Worm (Caenorhabditis elegans): ENCODE measurements around the gene C33D3.4.

Gene C33D3.4

DNA sequence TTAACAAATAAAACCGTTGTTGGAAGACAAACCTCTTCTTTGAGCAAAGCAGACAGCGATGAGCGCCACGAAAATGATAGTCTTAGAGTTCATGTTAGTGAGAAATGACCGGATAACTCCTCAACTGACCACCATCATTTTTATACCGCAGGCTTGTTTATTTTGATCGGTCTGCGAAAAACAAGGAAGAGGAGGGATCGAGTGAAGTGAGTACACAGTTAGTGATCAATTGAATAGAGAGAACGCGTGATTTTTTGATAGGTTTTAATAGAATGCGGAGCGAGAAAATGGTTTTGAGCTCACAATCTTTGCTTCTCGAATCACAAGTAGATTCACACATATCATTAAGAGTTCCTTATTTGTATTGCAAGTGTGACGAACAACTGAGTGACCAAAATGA, 32.5 kb downstream of the C33D3.4 start, which contains the start of gene F14F3.4:
Gene F14F3.4, minus strand, starts transcription at position 101 of the 400 bp plus-strand sequence.
- no peak for TF ChIP-seq F13H6.1 (tag; optimal IDR thresholded peaks at IDR 0.05)
- no peak for TF ChIP-seq ceh-16 (tag; optimal IDR thresholded peaks at IDR 0.05)
- no peak for TF ChIP-seq nhr-21 (tag; optimal IDR thresholded peaks at IDR 0.05)
- TF ChIP-seq aly-2 (tag; optimal IDR thresholded peaks at IDR 0.05), result no peak
- no peak for TF ChIP-seq elt-1 (tag; optimal IDR thresholded peaks at IDR 0.05)
- no peak for TF ChIP-seq ztf-4 (tag; optimal IDR thresholded peaks at IDR 0.05)
- TF ChIP-seq C34F6.9 (tag; optimal IDR thresholded peaks at IDR 0.05), result no peak
- TF ChIP-seq skn-1 (tag; optimal IDR thresholded peaks at IDR 0.05), result no peak
- no peak for TF ChIP-seq nhr-10 (tag; optimal IDR thresholded peaks at IDR 0.05)
- no peak for TF ChIP-seq sma-3 (GFP tag; optimal IDR thresholded peaks at IDR 0.05)
- TF ChIP-seq ama-1 (optimal IDR thresholded peaks at IDR 0.05), result no peak
- no peak for TF ChIP-seq nhr-25 (tag; optimal IDR thresholded peaks at IDR 0.05)
- TF ChIP-seq alr-1 (tag; optimal IDR thresholded peaks at IDR 0.05), result no peak
- no peak for TF ChIP-seq lin-11 (tag; optimal IDR thresholded peaks at IDR 0.05)
- TF ChIP-seq dmd-4 (tag; optimal IDR thresholded peaks at IDR 0.05), result no peak
- no peak for TF ChIP-seq mdl-1 (tag; optimal IDR thresholded peaks at IDR 0.05)
- TF ChIP-seq unc-62 (GFP tag; optimal IDR thresholded peaks at IDR 0.05), result no peak
- TF ChIP-seq Y55F3AM.14 (GFP tag; optimal IDR thresholded peaks at IDR 0.05), result no peak

DNA sequence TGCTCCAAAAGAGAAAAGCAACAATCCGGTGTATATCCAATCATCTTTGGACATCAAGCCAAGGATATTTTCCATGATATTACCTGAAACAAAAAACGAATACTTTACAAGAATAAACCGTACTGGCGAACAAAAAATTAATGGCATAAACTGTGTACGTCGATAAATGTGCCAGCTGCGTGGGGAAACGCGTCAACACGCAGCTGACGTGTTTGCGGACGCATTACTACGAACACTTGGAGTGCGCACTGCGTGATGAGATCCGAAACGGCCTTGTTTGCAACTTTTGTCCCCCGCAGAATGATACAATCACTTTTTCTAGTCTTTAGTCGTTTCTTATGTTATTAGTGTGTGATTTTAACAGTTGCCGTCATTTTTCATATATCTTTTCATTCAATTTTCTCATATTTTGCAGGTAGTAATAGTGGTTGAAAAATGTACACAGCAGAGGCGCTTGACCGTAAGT, 35.7 kb downstream of the C33D3.4 start, which contains the start of the genes mboa-7 and git-1:
Gene mboa-7, minus strand, starts transcription at position 83 of the 466 bp plus-strand sequence.
Gene git-1, plus strand, starts transcription at position 416 of the 466 bp plus-strand sequence.
- TF ChIP-seq sem-4 (tag; optimal IDR thresholded peaks at IDR 0.05) (peak; percentile 43), elt-3 (tag; optimal IDR thresholded peaks at IDR 0.05) (no peak), egl-27 (tag; optimal IDR thresholded peaks at IDR 0.05) (peak; percentile 6), alr-1 (tag; optimal IDR thresholded peaks at IDR 0.05) (no peak), R02D3.7 (tag; optimal IDR thresholded peaks at IDR 0.05) (no peak), lin-13 (GFP tag; optimal IDR thresholded peaks at IDR 0.05) (peak; percentile 47), aly-2 (tag; optimal IDR thresholded peaks at IDR 0.05) (no peak), ceh-16 (tag; optimal IDR thresholded peaks at IDR 0.05) (peak; percentile 29), nhr-23 (tag; optimal IDR thresholded peaks at IDR 0.05) (no peak), nhr-10 (tag; optimal IDR thresholded peaks at IDR 0.05) (no peak), unc-62 (GFP tag; optimal IDR thresholded peaks at IDR 0.05) (no peak), ztf-11 (tag; optimal IDR thresholded peaks at IDR 0.05) (no peak), nhr-6 (tag; optimal IDR thresholded peaks at IDR 0.05) (no peak), unc-55 (GFP tag; optimal IDR thresholded peaks at IDR 0.05) (peak; percentile 68), unc-39 (tag; optimal IDR thresholded peaks at IDR 0.05) (no peak), F13H6.1 (tag; optimal IDR thresholded peaks at IDR 0.05) (peak; percentile 56), blmp-1 (tag; optimal IDR thresholded peaks at IDR 0.05; ENCODE audit: insufficient read depth) (no peak), sma-9 (GFP tag; optimal IDR thresholded peaks at IDR 0.05) (peak; percentile 77), sma-9 (tag; optimal IDR thresholded peaks at IDR 0.05) (no peak), nhr-12 (tag; optimal IDR thresholded peaks at IDR 0.05) (no peak), lsy-2 (tag; optimal IDR thresholded peaks at IDR 0.05) (peak in 1 of 2 experiments; percentile 66), ceh-82 (tag; optimal IDR thresholded peaks at IDR 0.05) (no peak), nhr-129 (tag; optimal IDR thresholded peaks at IDR 0.05) (peak; percentile 68), nhr-77 (tag; optimal IDR thresholded peaks at IDR 0.05) (no peak), C34F6.9 (tag; optimal IDR thresholded peaks at IDR 0.05) (peak; percentile 42), crh-2 (tag; optimal IDR thresholded peaks at IDR 0.05) (peak; percentile 59), snpc-4 (tag; optimal IDR thresholded peaks at IDR 0.05) (no peak), mbf-1 (tag; optimal IDR thresholded peaks at IDR 0.05) (no peak), ztf-4 (tag; optimal IDR thresholded peaks at IDR 0.05) (no peak), dmd-4 (tag; optimal IDR thresholded peaks at IDR 0.05) (no peak), ztf-1 (GFP tag; conservative IDR thresholded peaks at IDR 0.05) (no peak), nhr-25 (tag; optimal IDR thresholded peaks at IDR 0.05) (no peak), mab-5 (tag; optimal IDR thresholded peaks at IDR 0.05) (peak; percentile 26), gmeb-1 (tag; optimal IDR thresholded peaks at IDR 0.05) (peak; percentile 57), ZK546.5 (tag; optimal IDR thresholded peaks at IDR 0.05) (no peak), nhr-21 (tag; optimal IDR thresholded peaks at IDR 0.05) (peak; percentile 40), ama-1 (optimal IDR thresholded peaks at IDR 0.05) (no peak), lin-39 (tag; optimal IDR thresholded peaks at IDR 0.05) (no peak), lin-11 (tag; optimal IDR thresholded peaks at IDR 0.05) (peak; percentile 40), mdl-1 (tag; optimal IDR thresholded peaks at IDR 0.05) (peak in 1 of 2 experiments; percentile 15), peb-1 (tag; optimal IDR thresholded peaks at IDR 0.05) (no peak), elt-1 (tag; optimal IDR thresholded peaks at IDR 0.05) (no peak), nhr-237 (tag; optimal IDR thresholded peaks at IDR 0.05) (no peak), nhr-11 (tag; optimal IDR thresholded peaks at IDR 0.05) (no peak), Y55F3AM.14 (GFP tag; optimal IDR thresholded peaks at IDR 0.05) (no peak), skn-1 (tag; optimal IDR thresholded peaks at IDR 0.05) (no peak), fos-1 (tag; optimal IDR thresholded peaks at IDR 0.05) (peak; percentile 53), zag-1 (tag; optimal IDR thresholded peaks at IDR 0.05) (no peak), sma-3 (GFP tag; optimal IDR thresholded peaks at IDR 0.05) (peak; percentile 73)

Measured in whole organism, L2 larva.